Fruit fly (Drosophila melanogaster) whole organism, wandering third instar larva: ENCODE results near the gene Strump.

Experiments
- Abd-B ChIP-seq: fragments of >200 bp; optimal IDR thresholded peaks from 2 replicates; lab custom pipeline; 2017; ENCODE audit warnings: missing biosample characterization, missing genetic modification characterization
- CG32264 ChIP-seq: fragments of 200-800 bp; sonication (Bioruptor generic); optimal IDR thresholded peaks from 2 replicates; lab custom pipeline; 2016; ENCODE audit warnings: missing biosample characterization, missing genetic modification characterization
- CG9705 ChIP-seq: fragments of 200-800 bp; sonication (Bioruptor generic); optimal IDR thresholded peaks from 2 replicates; lab custom pipeline; 2018; ENCODE audit warnings: missing biosample characterization, mild to moderate bottlenecking, missing genetic modification characterization
- CrebA ChIP-seq: fragments of 200-800 bp; sonication (Bioruptor generic); optimal IDR thresholded peaks from 2 replicates; lab custom pipeline; 2016; ENCODE audit warnings: missing biosample characterization, mild to moderate bottlenecking, missing genetic modification characterization, borderline replicate concordance
- Dfd ChIP-seq: fragments of >200 bp; optimal IDR thresholded peaks from 2 replicates; lab custom pipeline; 2017; ENCODE audit warnings: missing biosample characterization, missing genetic modification characterization
- Dif ChIP-seq: fragments of 200-275, 200-300 bp; sonication (Bioruptor generic); optimal IDR thresholded peaks from 2 replicates; lab custom pipeline; 2018; ENCODE audit warnings: missing biosample characterization, missing genetic modification characterization; ENCODE audit not compliant: partially characterized antibody
- GATAd ChIP-seq: sonication (Bioruptor generic); optimal IDR thresholded peaks from 2 replicates; lab custom pipeline; 2016; ENCODE audit warnings: missing biosample characterization, missing genetic modification characterization
- HLH106 ChIP-seq: fragments of 200-800 bp; optimal IDR thresholded peaks from 3 replicates; lab custom pipeline; 2019; ENCODE audit warnings: missing biosample characterization, mild to moderate bottlenecking, missing genetic modification characterization, moderate library complexity
- Hnf4 ChIP-seq: fragments of 200-800 bp; sonication (Bioruptor generic); optimal IDR thresholded peaks from 2 replicates; lab custom pipeline; 2016; ENCODE audit warnings: missing biosample characterization, mild to moderate bottlenecking, missing genetic modification characterization
- Hr78 ChIP-seq: fragments of >200 bp; optimal IDR thresholded peaks from 2 replicates; lab custom pipeline; 2017; ENCODE audit warnings: missing biosample characterization, missing genetic modification characterization
- Hr83 ChIP-seq: fragments of 200-300 bp; sonication (Bioruptor generic); optimal IDR thresholded peaks from 2 replicates; lab custom pipeline; 2016; ENCODE audit warnings: missing biosample characterization, mild to moderate bottlenecking, missing genetic modification characterization, moderate library complexity; ENCODE audit not compliant: poor library complexity, severe bottlenecking
- Jra ChIP-seq: sonication (Bioruptor generic); optimal IDR thresholded peaks from 2 replicates; lab custom pipeline; 2016; ENCODE audit warnings: missing biosample characterization, missing genetic modification characterization
- Mio ChIP-seq: sonication (Bioruptor generic); optimal IDR thresholded peaks from 2 replicates; lab custom pipeline; 2016; ENCODE audit warnings: missing biosample characterization, missing genetic modification characterization
- Myc ChIP-seq: fragments of >200 bp; optimal IDR thresholded peaks from 2 replicates; lab custom pipeline; 2017
- N ChIP-seq: fragments of >200 bp; optimal IDR thresholded peaks from 2 replicates; lab custom pipeline; 2018; ENCODE audit warnings: missing biosample characterization, missing external identifiers, missing genetic modification characterization
- OdsH ChIP-seq: fragments of 200-800 bp; sonication (Bioruptor generic); optimal IDR thresholded peaks from 2 replicates; lab custom pipeline; 2016; ENCODE audit warnings: missing biosample characterization, mild to moderate bottlenecking, missing genetic modification characterization
- Rel ChIP-seq, 2 experiments: fragments of 200-800 bp; sonication (Bioruptor generic) in 1 of 2; optimal IDR thresholded peaks; 2 replicates in 1 of 2; 3 replicates in 1 of 2; lab custom pipeline; 2016 to 2019; ENCODE audit warnings: mild to moderate bottlenecking in 2 of 2, missing biosample characterization in 2 of 2, missing genetic modification characterization in 2 of 2, moderate library complexity in 1 of 2
- Sp1 ChIP-seq: fragments of 200-800 bp; sonication (Bioruptor generic); optimal IDR thresholded peaks from 3 replicates; lab custom pipeline; 2019; ENCODE audit warnings: missing biosample characterization, mild to moderate bottlenecking, missing genetic modification characterization, moderate library complexity
- Vsx2 ChIP-seq: fragments of 200-300, 225-300 bp; sonication (Bioruptor generic); optimal IDR thresholded peaks from 2 replicates; lab custom pipeline; 2018; ENCODE audit warnings: missing biosample characterization, missing genetic modification characterization; ENCODE audit not compliant: partially characterized antibody
- br ChIP-seq: fragments of 200-800 bp; sonication (Bioruptor generic); optimal IDR thresholded peaks from 2 replicates; lab custom pipeline; 2016; ENCODE audit warnings: missing biosample characterization, missing genetic modification characterization
- brk ChIP-seq: fragments of 200-800 bp; sonication (Bioruptor generic); optimal IDR thresholded peaks from 2 replicates; lab custom pipeline; 2016; ENCODE audit warnings: missing biosample characterization, mild to moderate bottlenecking, missing genetic modification characterization
- dl ChIP-seq, 2 experiments: fragments of 175-275, 200-275 bp in 1 of 2; fragments of 200-275 bp in 1 of 2; sonication (Bioruptor generic); optimal IDR thresholded peaks; lab custom pipeline; 2018; ENCODE audit warnings: mild to moderate bottlenecking in 2 of 2, missing biosample characterization in 2 of 2, missing genetic modification characterization in 2 of 2, moderate library complexity in 2 of 2; ENCODE audit not compliant: partially characterized antibody in 2 of 2, insufficient read depth in 1 of 2
- dmrt93B ChIP-seq: fragments of 200-800 bp; sonication (Bioruptor generic); optimal IDR thresholded peaks from 2 replicates; lab custom pipeline; 2018; ENCODE audit warnings: missing biosample characterization, mild to moderate bottlenecking, missing genetic modification characterization
- dsf ChIP-seq: sonication (Bioruptor generic); optimal IDR thresholded peaks from 2 replicates; lab custom pipeline; 2016; ENCODE audit warnings: missing biosample characterization, missing genetic modification characterization, borderline replicate concordance
- ey ChIP-seq: fragments of 200-800 bp; sonication (Bioruptor generic); optimal IDR thresholded peaks from 2 replicates; lab custom pipeline; 2016; ENCODE audit warnings: missing biosample characterization, missing genetic modification characterization
- foxo ChIP-seq, 2 experiments: fragments of 200-800 bp; sonication (Bioruptor generic); optimal IDR thresholded peaks; 2 replicates in 1 of 2; 3 replicates in 1 of 2; lab custom pipeline; 2016 to 2017; ENCODE audit warnings: missing biosample characterization in 2 of 2, missing genetic modification characterization in 2 of 2
- fru ChIP-seq: fragments of 200-800 bp; sonication (Bioruptor generic); optimal IDR thresholded peaks from 3 replicates; lab custom pipeline; 2016; ENCODE audit warnings: missing biosample characterization, mild to moderate bottlenecking, missing genetic modification characterization
- h ChIP-seq: fragments of 200-800 bp; sonication (Bioruptor generic); optimal IDR thresholded peaks from 3 replicates; lab custom pipeline; 2016; ENCODE audit warnings: missing biosample characterization, mild to moderate bottlenecking, missing genetic modification characterization
- jim ChIP-seq: fragments of 175-275, 200-325 bp; sonication (Bioruptor generic); optimal IDR thresholded peaks from 2 replicates; lab custom pipeline; 2016; ENCODE audit warnings: missing biosample characterization, mild to moderate bottlenecking, missing genetic modification characterization
- lola ChIP-seq: fragments of >200 bp; optimal IDR thresholded peaks from 2 replicates; lab custom pipeline; 2017; ENCODE audit warnings: missing biosample characterization, missing genetic modification characterization
- pan ChIP-seq: fragments of >200 bp; optimal IDR thresholded peaks from 2 replicates; lab custom pipeline; 2017
- psq ChIP-seq: fragments of 200-800 bp; sonication (Bioruptor generic); optimal IDR thresholded peaks from 3 replicates; lab custom pipeline; 2017; ENCODE audit warnings: missing biosample characterization, mild to moderate bottlenecking, missing genetic modification characterization, moderate library complexity
- rgr ChIP-seq: fragments of 200-800 bp; sonication (Bioruptor generic); optimal IDR thresholded peaks from 3 replicates; lab custom pipeline; 2016; ENCODE audit warnings: missing biosample characterization, mild to moderate bottlenecking, missing genetic modification characterization
- sage ChIP-seq: fragments of 200-800 bp; sonication (Bioruptor generic); optimal IDR thresholded peaks from 2 replicates; lab custom pipeline; 2016; ENCODE audit warnings: missing biosample characterization, mild to moderate bottlenecking, missing genetic modification characterization
- sv ChIP-seq: fragments of 200-800 bp; sonication (Bioruptor generic); optimal IDR thresholded peaks from 3 replicates; lab custom pipeline; 2016; ENCODE audit warnings: missing biosample characterization, missing genetic modification characterization
- tai ChIP-seq: sonication (Bioruptor generic); optimal IDR thresholded peaks from 2 replicates; lab custom pipeline; 2016; ENCODE audit warnings: missing biosample characterization, missing genetic modification characterization
- usp ChIP-seq: fragments of >200 bp; optimal IDR thresholded peaks from 2 replicates; lab custom pipeline; 2017; ENCODE audit warnings: missing biosample characterization, missing genetic modification characterization
- woc ChIP-seq: sonication (Bioruptor generic); optimal IDR thresholded peaks from 2 replicates; lab custom pipeline; 2016; ENCODE audit warnings: missing biosample characterization, mild to moderate bottlenecking, missing genetic modification characterization

Gene Strump

dm6 chr3L:16161847-16162556 lies 40.2 kb downstream of the Strump start:
- TF ChIP-seq tai (GFP tag; lab: Kevin White, UChicago) (peak; percentile 8), ey (peak; percentile 31), sv (GFP tag; lab: Kevin White, UChicago) (no peak), Vsx2 (GFP tag; lab: Kevin White, UChicago) (no peak), jim (GFP tag; lab: Kevin White, UChicago) (no peak), Sp1 (GFP tag; lab: Kevin White, UChicago) (no peak), GATAd (GFP tag; lab: Kevin White, UChicago) (no peak), foxo (GFP tag; optimal IDR thresholded peaks at IDR 0.05; lab: Kevin White, UChicago) (peak in 1 of 2 experiments; percentile 47), Dif (GFP tag; lab: Kevin White, UChicago) (no peak), HLH106 (tag; lab: Kevin White, UChicago) (peak; percentile 22), Hr78 (GFP tag; lab: Kevin White, UChicago) (no peak), dsf (GFP tag; lab: Kevin White, UChicago) (no peak), usp (GFP tag; lab: Kevin White, UChicago) (no peak), dmrt93B (GFP tag; lab: Kevin White, UChicago) (no peak), OdsH (GFP tag; lab: Kevin White, UChicago) (no peak), rgr (no peak), Hr83 (GFP tag; lab: Kevin White, UChicago) (no peak), Myc (lab: Kevin White, UChicago) (no peak), CG32264 (GFP tag; lab: Kevin White, UChicago) (no peak), br (GFP tag; lab: Kevin White, UChicago) (no peak), psq (GFP tag; lab: Kevin White, UChicago) (no peak), fru (GFP tag; lab: Kevin White, UChicago) (peak; percentile 33), pan (lab: Kevin White, UChicago) (no peak), woc (no peak), lola (GFP tag; lab: Kevin White, UChicago) (no peak), Hnf4 (GFP tag; lab: Kevin White, UChicago) (peak; percentile 23), h (GFP tag; lab: Kevin White, UChicago) (peak; percentile 13), CrebA (GFP tag; lab: Kevin White, UChicago) (no peak), Abd-B (GFP tag; lab: Kevin White, UChicago) (no peak)

DNA sequence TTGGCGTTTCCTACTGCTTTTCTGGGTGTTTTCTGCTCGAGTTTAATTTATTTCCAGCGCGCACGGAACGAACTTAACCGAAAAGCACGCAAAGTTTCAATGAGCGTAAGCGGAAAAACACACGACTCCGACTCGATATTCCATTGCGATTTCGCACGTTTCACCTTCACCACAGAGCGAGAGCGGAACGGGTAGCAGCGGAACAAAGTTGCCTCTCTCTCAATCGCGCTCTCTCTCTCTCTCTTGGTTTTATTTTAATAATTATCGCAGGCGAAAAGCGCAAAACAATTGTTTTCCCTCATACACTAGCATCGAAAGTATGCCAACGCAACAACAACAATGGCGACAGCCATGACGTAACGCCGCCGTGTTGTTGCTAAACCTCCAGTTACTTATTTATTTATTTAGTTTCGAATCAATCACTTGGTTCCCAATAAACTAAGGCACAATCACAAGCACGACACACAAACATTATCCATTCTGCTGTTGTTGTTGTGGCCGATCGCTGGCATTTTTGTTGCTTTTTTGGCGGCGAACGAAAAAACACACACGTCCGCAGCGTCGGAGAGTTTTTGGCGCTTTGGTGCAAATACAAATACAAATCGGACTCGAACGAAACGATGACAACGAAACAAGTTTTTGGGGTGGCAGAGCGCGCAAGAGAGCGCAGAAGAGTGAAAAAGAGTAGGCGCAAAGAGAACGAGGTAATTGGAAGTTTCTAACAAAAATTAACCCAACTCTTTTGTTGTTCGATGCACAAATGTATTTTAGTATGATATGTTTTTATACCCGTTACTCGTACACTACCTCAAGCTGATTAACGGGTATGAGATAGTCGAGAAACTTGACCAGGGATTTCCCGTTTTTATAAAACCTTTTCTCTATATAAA lies 42.6 kb downstream of the Strump start, which contains the start of gene CG5151:
CG5151 (minus strand) TSS at position 552 of the 890 bp plus-strand sequence.
- peak; percentile 65 for TF ChIP-seq Sp1 (GFP tag; lab: Kevin White, UChicago)
- TF ChIP-seq Abd-B (GFP tag; lab: Kevin White, UChicago): no peak
- no peak for TF ChIP-seq lola (GFP tag; lab: Kevin White, UChicago)
- peak; percentile 8 for TF ChIP-seq HLH106 (tag; lab: Kevin White, UChicago)
- TF ChIP-seq fru (GFP tag; lab: Kevin White, UChicago): peak; percentile 14
- no peak for TF ChIP-seq jim (GFP tag; lab: Kevin White, UChicago)
- TF ChIP-seq Hr78 (GFP tag; lab: Kevin White, UChicago): no peak
- TF ChIP-seq tai (GFP tag; lab: Kevin White, UChicago): no peak
- no peak for TF ChIP-seq sv (GFP tag; lab: Kevin White, UChicago)
- TF ChIP-seq h (GFP tag; lab: Kevin White, UChicago): peak; percentile 56
- no peak for TF ChIP-seq N (GFP tag; lab: Kevin White, UChicago)
- TF ChIP-seq brk: peak; percentile 23
- no peak for TF ChIP-seq Mio (GFP tag; lab: Kevin White, UChicago)
- TF ChIP-seq pan (lab: Kevin White, UChicago): no peak
- peak; percentile 45 for TF ChIP-seq Hr83 (GFP tag; lab: Kevin White, UChicago)
- TF ChIP-seq CG32264 (GFP tag; lab: Kevin White, UChicago): no peak
- peak; percentile 2 for TF ChIP-seq woc
- peak; percentile 28 for TF ChIP-seq br (GFP tag; lab: Kevin White, UChicago)
- peak in 1 of 2 experiments; percentile 38 for TF ChIP-seq foxo (GFP tag; optimal IDR thresholded peaks at IDR 0.05; lab: Kevin White, UChicago)
- peak; percentile 88 for TF ChIP-seq Dif (GFP tag; lab: Kevin White, UChicago)
- TF ChIP-seq CG9705 (GFP tag; lab: Kevin White, UChicago): no peak
- TF ChIP-seq Jra (GFP tag; lab: Kevin White, UChicago): no peak
- no peak for TF ChIP-seq GATAd (GFP tag; lab: Kevin White, UChicago)
- peak; percentile 86 for TF ChIP-seq Vsx2 (GFP tag; lab: Kevin White, UChicago)
- no peak for TF ChIP-seq Myc (lab: Kevin White, UChicago)
- peak; percentile 56 for TF ChIP-seq CrebA (GFP tag; lab: Kevin White, UChicago)
- no peak for TF ChIP-seq usp (GFP tag; lab: Kevin White, UChicago)
- TF ChIP-seq dsf (GFP tag; lab: Kevin White, UChicago): no peak
- peak; percentile 73 to 82 for TF ChIP-seq dl (GFP tag; optimal IDR thresholded peaks at IDR 0.05; lab: Kevin White, UChicago; ENCODE audit: insufficient read depth in 1 of 2, partially characterized antibody in 2 of 2)
- peak; percentile 26 for TF ChIP-seq psq (GFP tag; lab: Kevin White, UChicago)
- TF ChIP-seq Dfd (GFP tag; lab: Kevin White, UChicago): no peak
- TF ChIP-seq Hnf4 (GFP tag; lab: Kevin White, UChicago): no peak
- TF ChIP-seq ey: no peak
- no peak for TF ChIP-seq OdsH (GFP tag; lab: Kevin White, UChicago)
- TF ChIP-seq sage (GFP tag; lab: Kevin White, UChicago): peak; percentile 68
- no peak for TF ChIP-seq Rel (GFP tag; optimal IDR thresholded peaks at IDR 0.05; lab: Kevin White, UChicago)
- peak; percentile 68 for TF ChIP-seq Rel (tag; optimal IDR thresholded peaks at IDR 0.05; lab: Kevin White, UChicago)
- TF ChIP-seq rgr: peak; percentile 28
- TF ChIP-seq dmrt93B (GFP tag; lab: Kevin White, UChicago): no peak
